Worm (Caenorhabditis elegans) whole organism, L4/young adult: ENCODE measurements around the gene col-13.

Source experiments
- W03F9.2 ChIP-seq: fragments of 150-350 bp; optimal IDR thresholded peaks from 2 replicates; lab custom pipeline; 2014; ENCODE audit warnings: missing biosample characterization, missing genetic modification characterization
- dao-5 ChIP-seq: sonication (generic microtip); optimal IDR thresholded peaks from 2 replicates; lab custom pipeline; 2016; ENCODE audit warnings: missing genotype, missing genetic modification characterization, moderate library complexity, missing compliant biosample characterization
- him-1 ChIP-seq: sonication (generic microtip); optimal IDR thresholded peaks from 2 replicates; lab custom pipeline; 2016; ENCODE audit warnings: missing genotype, missing genetic modification reagents, missing genetic modification characterization, missing compliant biosample characterization

The col-13 gene

DNA sequence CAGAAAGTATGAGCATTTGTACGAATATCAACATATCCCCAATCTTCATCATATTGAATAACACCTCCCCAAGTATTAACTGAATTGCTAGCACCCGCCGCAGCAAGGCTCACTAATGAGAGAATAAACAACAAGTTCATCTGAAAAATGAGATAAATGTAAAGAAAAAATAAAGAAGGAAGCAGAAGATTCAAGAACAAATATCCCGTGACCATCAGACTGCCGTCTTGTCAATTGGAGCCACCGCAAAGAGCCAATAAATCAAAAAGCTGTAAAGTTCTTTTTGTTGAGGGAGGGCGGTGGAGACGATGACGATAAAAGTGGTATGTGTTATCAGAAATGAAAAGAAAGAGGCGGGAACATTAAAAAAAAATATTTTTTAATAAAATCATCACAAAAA is 31.8 kb upstream of the col-13 start, which contains the start of gene Y32F6A.5:
Gene Y32F6A.5, minus strand, starts transcription at position 140 of the 400 bp plus-strand sequence.
- TF ChIP-seq him-1 (tag; lab: Kevin White, UChicago): no peak
- no peak for TF ChIP-seq dao-5
- TF ChIP-seq W03F9.2 (tag; lab: Kevin White, UChicago): no peak

DNA sequence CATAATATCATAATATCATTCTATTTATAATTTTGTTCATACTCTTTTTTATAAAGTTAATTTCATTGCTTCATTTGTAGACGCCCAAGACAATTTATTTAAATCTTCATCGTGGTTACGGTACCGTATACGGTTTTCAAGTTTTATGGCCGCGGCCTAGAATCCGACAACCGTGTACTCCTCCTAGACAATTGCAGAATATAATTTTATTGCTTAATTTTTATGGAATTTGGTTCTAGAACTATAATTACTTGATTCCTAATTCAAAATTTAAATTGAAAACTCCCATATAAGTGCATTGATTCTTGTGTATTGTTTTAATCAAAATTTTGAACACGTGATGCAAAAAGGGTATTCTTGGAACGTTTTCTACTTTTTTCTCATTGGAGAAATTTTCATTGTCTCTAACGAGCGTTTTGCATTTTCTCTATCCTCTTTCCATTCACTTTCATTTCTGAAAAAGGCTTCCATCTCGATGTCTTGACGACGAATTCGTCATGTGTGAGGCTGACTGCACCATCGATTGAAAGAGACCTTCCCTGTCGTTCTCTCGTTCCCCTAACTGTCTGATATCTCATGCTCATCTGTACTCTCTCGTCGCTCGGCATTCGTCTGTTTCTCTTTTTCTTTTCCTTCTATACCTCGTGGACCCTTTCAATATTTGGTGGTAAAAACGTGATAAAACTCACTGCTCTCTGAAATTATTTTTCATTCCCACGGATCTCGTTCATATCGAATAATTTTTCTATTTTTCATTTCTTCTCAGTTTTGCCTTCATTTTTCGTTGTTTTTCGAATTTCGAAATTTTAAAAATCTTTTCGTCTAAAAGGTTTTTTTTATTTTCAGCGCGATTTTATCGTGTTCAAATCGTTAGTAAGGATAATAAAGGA is 19.7 kb upstream of the col-13 start, which contains the start of gene pap-1:
Gene pap-1, plus strand, starts transcription at position 840 of the 890 bp plus-strand sequence.
- TF ChIP-seq dao-5 (no peak), W03F9.2 (tag; lab: Kevin White, UChicago) (no peak), him-1 (tag; lab: Kevin White, UChicago) (no peak)

DNA sequence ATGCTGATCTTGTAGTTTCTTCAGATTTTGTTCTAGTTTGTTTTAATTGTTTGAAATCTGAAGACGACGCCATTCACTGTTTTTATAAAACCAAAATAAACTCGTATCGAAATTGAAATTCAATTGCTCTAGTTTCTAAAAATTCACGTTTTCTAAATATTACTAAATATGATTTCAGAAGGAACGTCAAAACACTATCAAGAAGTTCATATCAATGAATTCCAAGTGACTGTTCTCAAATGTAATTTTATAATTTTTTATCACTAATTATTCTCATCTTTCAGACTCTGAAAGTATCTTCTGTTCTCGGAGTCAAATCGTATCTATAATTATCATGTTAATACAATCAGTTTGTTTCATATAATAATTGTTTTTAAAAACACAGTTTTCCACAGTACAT is 19.0 kb upstream of the col-13 start, which contains the start of gene snf-10:
Gene snf-10, minus strand, starts transcription at position 101 of the 400 bp plus-strand sequence.
- no peak for TF ChIP-seq W03F9.2 (tag; lab: Kevin White, UChicago)

DNA sequence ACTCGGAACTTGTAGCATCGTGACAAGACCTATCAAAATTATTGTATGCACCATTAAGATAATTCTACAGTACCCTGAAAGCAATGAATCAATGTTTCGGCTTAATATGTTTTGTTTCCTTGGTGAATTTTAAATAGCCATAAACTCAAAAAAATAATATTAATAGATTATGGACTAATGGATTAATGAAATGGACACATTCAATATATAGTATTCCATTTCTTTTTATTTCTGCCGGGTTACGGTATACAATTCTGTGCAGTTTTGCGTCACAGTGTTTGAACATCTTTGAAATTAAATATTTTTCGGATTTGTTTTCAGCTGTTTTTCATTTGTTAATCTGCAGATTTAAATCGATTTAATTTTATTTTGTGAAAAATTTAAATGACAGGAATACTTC is 14.9 kb upstream of the col-13 start, which contains the start of gene set-22:
Gene set-22, plus strand, starts transcription at position 301 of the 400 bp plus-strand sequence.
- no peak for TF ChIP-seq dao-5
- no peak for TF ChIP-seq W03F9.2 (tag; lab: Kevin White, UChicago)
- no peak for TF ChIP-seq him-1 (tag; lab: Kevin White, UChicago)

DNA sequence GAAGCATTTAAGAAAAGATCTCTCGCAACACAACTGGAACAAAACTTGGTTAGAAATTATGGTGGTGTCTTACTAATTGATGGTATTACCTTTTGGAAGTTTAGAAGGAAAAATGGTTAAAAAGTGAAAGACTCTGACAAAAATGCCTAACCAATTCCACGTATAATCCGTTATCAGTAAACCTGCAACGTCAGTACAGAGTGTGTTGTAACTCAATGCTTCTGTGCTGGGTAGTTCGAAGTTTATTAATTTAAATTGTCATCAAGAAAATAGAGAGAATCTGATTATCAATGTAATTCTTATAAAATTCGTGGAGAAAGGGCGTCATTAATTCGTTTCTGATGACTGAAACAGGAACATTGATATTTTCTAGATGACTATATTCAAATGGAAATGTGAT is 13.5 kb upstream of the col-13 start:
- TF ChIP-seq him-1 (tag; lab: Kevin White, UChicago) (no peak), dao-5 (no peak), W03F9.2 (tag; lab: Kevin White, UChicago) (no peak)

DNA sequence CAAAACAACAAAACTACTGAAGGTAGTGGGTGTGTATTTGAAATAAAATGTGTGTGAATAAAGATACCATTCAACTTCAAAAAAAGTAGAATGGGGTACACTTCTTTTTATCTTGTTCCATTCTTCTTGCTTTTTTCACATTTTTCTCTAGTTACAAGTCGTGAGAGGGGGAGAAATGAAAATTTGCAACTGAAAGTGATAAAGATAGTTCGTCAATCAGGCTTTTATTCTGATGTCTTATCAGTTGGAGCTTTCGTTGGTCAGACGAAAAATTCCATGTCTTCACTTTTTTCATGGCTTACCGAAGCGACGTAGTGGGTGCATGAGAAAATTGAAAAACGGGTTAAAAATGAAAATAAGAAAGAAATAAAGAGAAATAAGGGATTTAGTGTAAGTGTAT is 12.0 kb upstream of the col-13 start, which contains the start of gene Y32F6A.4:
Gene Y32F6A.4, minus strand, starts transcription at position 347 of the 400 bp plus-strand sequence.
- TF ChIP-seq dao-5 (no peak), W03F9.2 (tag; lab: Kevin White, UChicago) (no peak)

DNA sequence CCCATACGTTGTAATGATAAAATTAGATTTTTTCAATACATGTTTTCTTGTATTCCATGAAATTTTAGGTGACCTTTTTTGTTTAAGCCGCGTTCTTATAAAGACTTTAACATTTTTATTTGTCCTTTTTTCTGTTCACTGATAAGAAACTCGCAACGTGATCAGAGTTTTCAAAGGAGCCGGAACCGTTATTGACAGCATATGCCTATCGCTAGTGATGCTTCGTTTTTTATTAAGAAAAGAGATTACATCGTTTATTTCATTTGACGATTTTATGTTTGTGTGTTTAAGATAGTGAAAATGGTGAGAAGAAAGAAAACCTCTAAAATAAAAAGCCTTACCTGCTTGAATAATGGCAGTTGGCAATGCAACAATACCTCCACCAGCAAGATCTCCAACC is 10.9 kb upstream of the col-13 start:
- TF ChIP-seq him-1 (tag; lab: Kevin White, UChicago) (no peak), dao-5 (no peak)

DNA sequence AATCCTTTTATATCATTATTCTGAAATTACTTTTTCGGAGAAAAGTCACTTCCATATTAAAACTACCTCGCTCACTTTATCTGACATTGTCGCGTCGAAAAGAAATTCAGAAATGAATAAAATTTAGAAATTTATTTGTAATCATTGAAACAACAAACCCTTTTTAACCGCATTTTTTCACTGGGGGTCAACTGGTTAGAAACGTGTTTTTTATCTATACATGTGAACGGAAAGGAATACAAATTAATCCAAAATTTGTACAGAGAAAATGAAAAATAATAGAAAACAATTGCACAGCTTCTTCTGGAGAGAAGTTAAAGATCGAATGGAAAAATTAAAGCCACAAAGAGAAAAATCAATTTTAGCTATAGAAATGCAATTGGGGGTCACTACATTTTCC is 6.9 kb upstream of the col-13 start, which contains the start of gene tag-314:
Gene tag-314, minus strand, starts transcription at position 101 of the 400 bp plus-strand sequence.
- TF ChIP-seq him-1 (tag; lab: Kevin White, UChicago) (no peak), dao-5 (no peak), W03F9.2 (tag; lab: Kevin White, UChicago) (no peak)

DNA sequence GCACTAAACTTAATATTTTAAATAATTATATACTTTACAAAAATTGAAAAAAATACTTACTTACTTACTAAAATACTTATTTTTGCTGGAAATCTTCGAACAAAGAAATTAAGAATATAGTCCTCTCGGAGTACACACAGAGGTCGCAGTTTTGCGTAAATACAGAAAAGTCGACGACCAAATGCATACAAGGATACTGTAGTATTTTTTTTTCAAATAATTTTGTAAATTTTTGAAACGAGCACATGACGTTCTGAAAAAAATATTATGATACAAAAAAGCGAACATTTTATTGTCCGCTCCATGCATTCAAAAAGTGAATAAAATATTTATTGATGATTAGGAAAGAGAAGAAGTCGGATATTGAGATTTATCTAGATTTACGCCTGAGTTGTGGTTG is 4.6 kb upstream of the col-13 start, which contains the start of gene apc-10:
Gene apc-10, minus strand, starts transcription at position 101 of the 400 bp plus-strand sequence.
- TF ChIP-seq W03F9.2 (tag; lab: Kevin White, UChicago) (peak; percentile 23), dao-5 (no peak)

DNA sequence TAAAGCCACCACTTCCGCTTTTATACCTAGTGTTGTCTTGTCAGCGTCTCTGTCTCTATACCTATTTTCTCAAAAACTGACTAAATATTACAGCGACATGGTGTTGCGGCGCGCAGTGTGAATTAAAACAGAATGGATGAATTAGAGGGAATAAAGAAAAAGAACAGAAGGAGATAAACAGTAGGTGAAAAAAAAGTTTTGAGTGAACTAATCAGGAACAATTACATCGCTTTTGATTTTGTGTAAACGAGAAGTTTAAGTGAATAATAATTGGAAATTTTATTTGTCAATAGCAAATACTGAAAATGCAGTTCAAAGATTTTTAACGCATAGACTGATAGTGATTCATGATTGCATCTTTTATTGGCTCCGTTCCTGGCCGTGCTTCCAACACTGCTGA is 3.4 kb upstream of the col-13 start, which contains the start of gene col-12:
Gene col-12, minus strand, starts transcription at position 101 of the 400 bp plus-strand sequence.
- TF ChIP-seq him-1 (tag; lab: Kevin White, UChicago) (no peak), dao-5 (no peak), W03F9.2 (tag; lab: Kevin White, UChicago) (no peak)

DNA sequence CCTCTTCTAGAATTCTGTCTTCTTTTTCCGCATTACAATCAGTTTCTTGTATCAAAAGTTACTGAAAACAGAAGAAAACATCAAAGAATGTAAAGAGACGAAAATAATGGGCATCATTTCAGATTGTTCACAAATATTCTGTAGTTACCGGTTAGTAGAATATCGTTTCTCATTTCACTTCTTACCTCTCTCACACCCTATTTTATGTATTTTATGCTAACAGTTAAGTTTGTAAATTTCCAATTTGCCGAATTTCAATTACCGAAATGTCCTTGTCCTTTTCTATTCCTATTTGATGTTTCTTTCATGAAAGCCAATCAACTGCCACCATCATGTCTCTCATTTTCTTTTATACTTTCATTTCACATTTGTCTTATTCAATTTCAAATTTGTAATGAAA is 1.8 kb upstream of the col-13 start:
- TF ChIP-seq dao-5 (no peak), W03F9.2 (tag; lab: Kevin White, UChicago) (no peak), him-1 (tag; lab: Kevin White, UChicago) (no peak)

DNA sequence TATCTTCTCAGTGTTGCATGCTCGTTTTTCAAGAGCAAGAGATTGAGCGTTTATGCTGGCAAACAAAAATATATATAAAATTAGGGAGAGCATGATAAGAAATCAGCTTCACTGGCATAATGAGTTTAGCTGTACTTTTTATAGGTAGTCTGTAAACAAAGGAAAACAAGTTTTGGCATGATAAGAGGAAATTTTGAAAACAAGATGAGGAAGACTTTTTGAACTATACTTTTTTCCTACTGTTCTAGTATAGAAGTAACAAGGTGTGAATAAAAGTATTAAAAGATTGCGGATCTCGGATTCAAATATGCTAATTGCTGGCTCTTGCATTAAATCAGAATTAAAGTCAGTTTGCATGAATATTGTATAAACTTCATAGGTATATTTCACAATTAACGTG is 2.7 kb downstream of the col-13 start, which contains the start of gene F15H10.5:
Gene F15H10.5, minus strand, starts transcription at position 101 of the 400 bp plus-strand sequence.
- TF ChIP-seq him-1 (tag; lab: Kevin White, UChicago) (no peak), W03F9.2 (tag; lab: Kevin White, UChicago) (no peak), dao-5 (no peak)

DNA sequence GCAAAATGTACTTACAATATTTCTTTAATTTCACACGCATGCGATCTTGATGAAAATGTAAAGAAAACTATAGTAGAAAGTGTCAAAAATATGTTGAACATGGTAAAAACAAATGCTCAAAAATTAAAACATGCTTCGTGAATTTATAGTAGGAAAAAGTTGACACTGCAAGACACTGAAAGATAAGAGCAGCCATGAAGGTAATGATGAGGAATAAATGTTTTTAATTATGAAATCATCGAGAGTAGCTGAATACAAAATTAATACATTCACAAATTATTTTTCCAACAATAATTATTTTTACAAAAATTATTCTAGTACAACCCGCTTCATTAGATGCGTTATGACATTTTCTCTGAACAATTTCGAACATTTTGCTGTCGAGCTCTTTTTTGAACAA is 4.8 kb downstream of the col-13 start, which contains the start of gene F15H10.10:
Gene F15H10.10, minus strand, starts transcription at position 101 of the 400 bp plus-strand sequence.
- TF ChIP-seq W03F9.2 (tag; lab: Kevin White, UChicago): no peak
- no peak for TF ChIP-seq him-1 (tag; lab: Kevin White, UChicago)
- TF ChIP-seq dao-5: no peak

DNA sequence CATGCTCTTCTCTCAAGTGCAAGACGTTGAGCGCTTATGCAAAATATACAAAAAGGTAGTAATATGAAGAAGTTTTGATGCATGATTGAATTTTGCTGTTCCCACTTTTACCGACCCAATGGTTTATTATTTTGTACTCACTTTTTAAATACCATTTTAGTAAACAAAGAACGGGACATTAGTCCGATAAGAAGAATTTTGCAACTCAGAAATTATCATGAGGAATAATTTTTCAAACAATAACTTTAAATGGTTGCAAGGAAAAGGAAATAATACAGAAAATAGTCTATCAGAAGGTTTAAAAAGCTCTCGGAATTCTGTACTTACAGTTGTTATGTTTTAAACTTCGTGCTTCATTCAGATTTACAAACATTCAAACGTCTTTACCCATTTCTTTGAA is 7.1 kb downstream of the col-13 start, which contains the start of gene F15H10.9:
Gene F15H10.9, minus strand, starts transcription at position 101 of the 400 bp plus-strand sequence.
- no peak for TF ChIP-seq him-1 (tag; lab: Kevin White, UChicago)
- TF ChIP-seq W03F9.2 (tag; lab: Kevin White, UChicago): no peak
- no peak for TF ChIP-seq dao-5
